Worm (Caenorhabditis elegans) whole organism, L1 larva: ENCODE results near the gene mlc-5.

Experiments used
- ama-1 ChIP-seq: fragments of 150-350 bp; optimal IDR thresholded peaks from 2 replicates; lab custom pipeline; 2014
- ceh-90 ChIP-seq: sonication (generic microtip); optimal IDR thresholded peaks from 2 replicates; lab custom pipeline; 2016; ENCODE audit warnings: missing genetic modification characterization, missing compliant biosample characterization
- efl-1 ChIP-seq, 4 experiments: fragments of 150-350 bp; optimal IDR thresholded peaks in 3 of 4; peaks in 1 of 4; 1 replicate in 1 of 4; 2 replicates in 3 of 4; lab custom pipeline; 2014; ENCODE audit warnings: missing biosample characterization in 2 of 4, missing genetic modification characterization in 2 of 4, missing genetic modification reagents in 2 of 4
- elt-2 ChIP-seq: sonication (generic microtip); optimal IDR thresholded peaks from 2 replicates; lab custom pipeline; 2016; ENCODE audit warnings: missing genetic modification characterization, mild to moderate bottlenecking, inconsistent platforms, missing compliant biosample characterization, missing genetic modification reagents
- elt-3 ChIP-seq, 6 experiments: fragments of 150-350 bp in 1 of 6; sonication (generic microtip); optimal IDR thresholded peaks; 2 replicates each; lab custom pipeline; 2017 to 2018; ENCODE audit warnings: missing biosample characterization in 6 of 6, missing genetic modification characterization in 6 of 6, inconsistent platforms in 1 of 6
- fkh-10 ChIP-seq: sonication (generic microtip); optimal IDR thresholded peaks from 2 replicates; lab custom pipeline; 2017; ENCODE audit warnings: missing biosample characterization, missing genetic modification reagents, missing genetic modification characterization
- hpl-2 ChIP-seq: fragments of 150-350 bp; optimal IDR thresholded peaks from 2 replicates; lab custom pipeline; 2014; ENCODE audit warnings: missing biosample characterization, missing genetic modification reagents, missing genetic modification characterization
- nhr-19 ChIP-seq: fragments of 200-800 bp; sonication (Bioruptor generic); conservative IDR thresholded peaks from 2 replicates; pipeline ENCODE4 v1.3.6; 2022; ENCODE audit warnings: missing genetic modification characterization, missing compliant biosample characterization
- nhr-237 ChIP-seq: fragments of 150-350 bp; optimal IDR thresholded peaks from 2 replicates; lab custom pipeline; 2014; ENCODE audit warnings: missing biosample characterization, missing genetic modification characterization
- nhr-76 ChIP-seq: sonication (generic microtip); optimal IDR thresholded peaks from 2 replicates; lab custom pipeline; 2017; ENCODE audit warnings: missing biosample characterization, missing genetic modification characterization
- pqm-1 ChIP-seq: sonication (generic microtip); optimal IDR thresholded peaks from 3 replicates; lab custom pipeline; 2017; ENCODE audit warnings: missing biosample characterization, missing genetic modification characterization
- snu-23 ChIP-seq: sonication (generic microtip); optimal IDR thresholded peaks from 2 replicates; lab custom pipeline; 2016; ENCODE audit warnings: missing genetic modification characterization, missing compliant biosample characterization
- sox-4 ChIP-seq: sonication (generic microtip); optimal IDR thresholded peaks from 2 replicates; lab custom pipeline; 2016; ENCODE audit warnings: missing genetic modification characterization, missing compliant biosample characterization

- TF ChIP-seq ceh-90 (tag; lab: Kevin White, UChicago): no peak
- TF ChIP-seq fkh-10 (GFP tag; lab: Kevin White, UChicago): no peak
- TF ChIP-seq snu-23 (GFP tag; lab: Kevin White, UChicago): no peak
- no peak for TF ChIP-seq nhr-237 (tag; lab: Kevin White, UChicago)
- no peak for TF ChIP-seq nhr-76 (tag; lab: Kevin White, UChicago)
- TF ChIP-seq sox-4 (tag; lab: Kevin White, UChicago): no peak
- peak; percentile 89 for TF ChIP-seq elt-2 (tag; lab: Kevin White, UChicago)
- peak; percentile 58 for TF ChIP-seq pqm-1
- TF ChIP-seq elt-3 (tag; optimal IDR thresholded peaks at IDR 0.05; lab: Kevin White, UChicago): no peak
- TF ChIP-seq hpl-2 (GFP tag; lab: Kevin White, UChicago): no peak
- TF ChIP-seq ama-1 (lab: Kevin White, UChicago): no peak
- no peak for TF ChIP-seq efl-1 (optimal IDR thresholded peaks at IDR 0.05; lab: Kevin White, UChicago)
- no peak for TF ChIP-seq efl-1 (GFP tag; optimal IDR thresholded peaks at IDR 0.05 in 1 of 2; lab: Kevin White, UChicago)
- TF ChIP-seq nhr-19 (GFP tag; lab: Robert Waterston, UW): no peak
Measured at ce11 chrIII:13607833-13608232, 15.3 kb upstream of the mlc-5 start, which contains the start of gene shpk-1.
